Fruit fly (Drosophila melanogaster): ENCODE measurements around the gene Hex-A.

Gene Hex-A

dm6 chrX:9589928-9590327 lies 4.5 kb downstream of the Hex-A start (continued):
- TF ChIP-seq Nf-YC (tag; optimal IDR thresholded peaks at IDR 0.05) (peak; percentile 39), CG11093 (GFP tag; IDR thresholded peaks at IDR 0.05) (no peak), Mad (GFP tag; optimal IDR thresholded peaks at IDR 0.05) (no peak), sob (GFP tag; IDR thresholded peaks at IDR 0.05) (peak; percentile 20; the same call in 1 of the 2 replicates), p53 (GFP tag; optimal IDR thresholded peaks at IDR 0.05) (no peak), lab (GFP tag; optimal IDR thresholded peaks at IDR 0.05) (peak; percentile 72), corto (GFP tag; optimal IDR thresholded peaks at IDR 0.05) (peak; percentile 45), Hsf (GFP tag; optimal IDR thresholded peaks at IDR 0.05) (peak; percentile 26), Oli (tag; optimal IDR thresholded peaks at IDR 0.05) (peak; percentile 63), Dp (GFP tag; optimal IDR thresholded peaks at IDR 0.05) (no peak), Deaf1 (tag; optimal IDR thresholded peaks at IDR 0.05) (peak; percentile 3), Med (GFP tag) (peak; percentile 25), CG5953 (GFP tag; IDR thresholded peaks at IDR 0.05) (no peak), sna (GFP tag; IDR thresholded peaks at IDR 0.05; ENCODE audit: partially characterized antibody) (no peak), Atf6 (GFP tag; IDR thresholded peaks at IDR 0.05) (0 out of 2 replicates have a peak, but pooled peaks have one; percentile 62), CG6654 (GFP tag; optimal IDR thresholded peaks at IDR 0.05) (no peak), CG18619 (GFP tag; optimal IDR thresholded peaks at IDR 0.05) (peak; percentile 47), pum (GFP tag; optimal IDR thresholded peaks at IDR 0.05) (no peak), Dip2 (GFP tag; IDR thresholded peaks at IDR 0.05) (no peak), CG11247 (GFP tag; IDR thresholded peaks at IDR 0.05) (no peak), Hmr (GFP tag; optimal IDR thresholded peaks at IDR 0.05) (peak; percentile 30), Hey (tag; optimal IDR thresholded peaks at IDR 0.05) (no peak), CG4282 (GFP tag; optimal IDR thresholded peaks at IDR 0.05) (no peak), nerfin-1 (tag; optimal IDR thresholded peaks at IDR 0.05) (peak; percentile 12), CG2712 (tag; optimal IDR thresholded peaks at IDR 0.05) (peak; percentile 58), chif (GFP tag; optimal IDR thresholded peaks at IDR 0.05) (no peak), Xrp1 (GFP tag; IDR thresholded peaks at IDR 0.05) (peak; percentile 51), pnt (GFP tag; optimal IDR thresholded peaks at IDR 0.05) (peak; percentile 23), CG18262 (tag; optimal IDR thresholded peaks at IDR 0.05) (peak; percentile 44), CG31441 (GFP tag; IDR thresholded peaks at IDR 0.05) (peak; percentile 50), so (GFP tag; IDR thresholded peaks at IDR 0.05) (no peak), CG16779 (GFP tag; IDR thresholded peaks at IDR 0.05) (no peak), ci (GFP tag; IDR thresholded peaks at IDR 0.05) (no peak), MBD-R2 (GFP tag; IDR thresholded peaks at IDR 0.05) (peak; percentile 18; the same call in 1 of the 2 replicates), schlank (tag; optimal IDR thresholded peaks at IDR 0.05) (no peak), CG7839 (tag; optimal IDR thresholded peaks at IDR 0.05) (peak; percentile 65), Sry-β (GFP tag; optimal IDR thresholded peaks at IDR 0.05) (no peak), CG8290 (GFP tag; optimal IDR thresholded peaks at IDR 0.05) (no peak), CG8290 (tag; optimal IDR thresholded peaks at IDR 0.05) (peak in 1 of 2 experiments; percentile 14), CG13775 (GFP tag; optimal IDR thresholded peaks at IDR 0.05) (peak; percentile 6), CG1792 (GFP tag; optimal IDR thresholded peaks at IDR 0.05) (no peak), B-H2 (GFP tag; optimal IDR thresholded peaks at IDR 0.05) (no peak), tgo (GFP tag; IDR thresholded peaks at IDR 0.05) (peak; percentile 20; the same call in 1 of the 3 replicates), fd96Cb (tag; optimal IDR thresholded peaks at IDR 0.05) (peak; percentile 47), Lim3 (GFP tag; IDR thresholded peaks at IDR 0.05) (no peak), CG6813 (GFP tag; optimal IDR thresholded peaks at IDR 0.05) (peak; percentile 7), salm (tag; optimal IDR thresholded peaks at IDR 0.05) (no peak), dysf (GFP tag; IDR thresholded peaks at IDR 0.05) (peak; percentile 67), CG15011 (GFP tag; optimal IDR thresholded peaks at IDR 0.05) (peak; percentile 19), CG10654 (GFP tag; optimal IDR thresholded peaks at IDR 0.05) (no peak), CG9932 (GFP tag; IDR thresholded peaks at IDR 0.05) (0 out of 2 replicates have a peak, but pooled peaks have one; percentile 21), CG7928 (GFP tag; optimal IDR thresholded peaks at IDR 0.05) (no peak)

Data from whole organism, embryonic.